Fruit fly (Drosophila melanogaster): Measurements from ENCODE around the gene Alp12.

Gene Alp12

dm6 chr2L:19416602-19417497, 7.0 kb upstream of the Alp12 start, which contains the start of gene Lectin-galC1 (continued):
- peak; percentile 72 for TF ChIP-seq ac (GFP tag; optimal IDR thresholded peaks at IDR 0.05)
- TF ChIP-seq fd64A (GFP tag; optimal IDR thresholded peaks at IDR 0.05), result peak; percentile 87
- TF ChIP-seq CG17612 (GFP tag; IDR thresholded peaks at IDR 0.05), result peak; percentile 14; the same call in 1 of the 2 replicates
- peak; percentile 30 for TF ChIP-seq HmgD (GFP tag; optimal IDR thresholded peaks at IDR 0.05)
- TF ChIP-seq CG1603 (tag; optimal IDR thresholded peaks at IDR 0.05), result peak; percentile 92
- peak; percentile 76; the same call in 2 of the 3 replicates for TF ChIP-seq CG11093 (GFP tag; IDR thresholded peaks at IDR 0.05)
- no peak for TF ChIP-seq CG16813 (GFP tag; IDR thresholded peaks at IDR 0.05; ENCODE audit: partially characterized antibody)
- peak; percentile 27; the same call in 1 of the 3 replicates for TF ChIP-seq CG2199 (GFP tag; IDR thresholded peaks at IDR 0.05)
- TF ChIP-seq CG8478 (optimal IDR thresholded peaks at IDR 0.05), result no peak
- TF ChIP-seq Hmx (GFP tag; optimal IDR thresholded peaks at IDR 0.05), result no peak
- peak; percentile 53 for TF ChIP-seq CG6654 (GFP tag; optimal IDR thresholded peaks at IDR 0.05)
- TF ChIP-seq CG2116 (GFP tag; optimal IDR thresholded peaks at IDR 0.05), result peak; percentile 70
- TF ChIP-seq CG18599 (GFP tag; optimal IDR thresholded peaks at IDR 0.05), result peak; percentile 77
- TF ChIP-seq CG18262 (tag; optimal IDR thresholded peaks at IDR 0.05), result peak; percentile 90
- TF ChIP-seq Dfd (GFP tag; optimal IDR thresholded peaks at IDR 0.05), result no peak
- 0 out of 4 replicates have a peak, but pooled peaks have one; percentile 47 for TF ChIP-seq chinmo (GFP tag; IDR thresholded peaks at IDR 0.05; ENCODE audit: partially characterized antibody)
- TF ChIP-seq twi (tag; optimal IDR thresholded peaks at IDR 0.05), result peak; percentile 80
- TF ChIP-seq scrt (GFP tag; optimal IDR thresholded peaks at IDR 0.05), result peak; percentile 72
- peak; percentile 88 for TF ChIP-seq PHDP (tag; optimal IDR thresholded peaks at IDR 0.05)
- peak; percentile 91 for TF ChIP-seq CG16863 (GFP tag; optimal IDR thresholded peaks at IDR 0.05)
- peak; percentile 81 for TF ChIP-seq sd (tag; optimal IDR thresholded peaks at IDR 0.05)
- TF ChIP-seq gem (tag; optimal IDR thresholded peaks at IDR 0.05), result peak; percentile 94
- TF ChIP-seq eve (GFP tag; optimal IDR thresholded peaks at IDR 0.05), result peak in 1 of 2 experiments; percentile 95
- TF ChIP-seq CG18764 (GFP tag; optimal IDR thresholded peaks at IDR 0.05), result peak; percentile 78
- peak; percentile 82 for TF ChIP-seq tio (GFP tag; optimal IDR thresholded peaks at IDR 0.05)
- TF ChIP-seq H2.0 (GFP tag; IDR thresholded peaks at IDR 0.05), result peak; percentile 87
- peak; percentile 84 for TF ChIP-seq CG15601 (tag; optimal IDR thresholded peaks at IDR 0.05)
- TF ChIP-seq otp (GFP tag; IDR thresholded peaks at IDR 0.05), result peak; percentile 86
- TF ChIP-seq gcm (GFP tag; optimal IDR thresholded peaks at IDR 0.05), result peak; percentile 85
- peak; percentile 66; the same call in 1 of the 3 replicates for TF ChIP-seq Dbx (GFP tag; IDR thresholded peaks at IDR 0.05)
- TF ChIP-seq slbo (GFP tag; IDR thresholded peaks at IDR 0.05), result peak; percentile 87
- peak; percentile 73; the same call in 3 of the 4 replicates for TF ChIP-seq Gug (GFP tag; IDR thresholded peaks at IDR 0.05)
- TF ChIP-seq slou (GFP tag; optimal IDR thresholded peaks at IDR 0.05), result peak; percentile 69
- peak; percentile 65; the same call in 1 of the 2 replicates for TF ChIP-seq dan (GFP tag; IDR thresholded peaks at IDR 0.05)
- no peak for TF ChIP-seq CG42726 (GFP tag; IDR thresholded peaks at IDR 0.05; ENCODE audit: partially characterized antibody)
- peak; percentile 47; the same call in 1 of the 2 replicates for TF ChIP-seq wdn (GFP tag; IDR thresholded peaks at IDR 0.05)
- peak; percentile 90; the same call in 1 of the 3 replicates for TF ChIP-seq CG34422 (GFP tag; IDR thresholded peaks at IDR 0.05)
- no peak for TF ChIP-seq nom (GFP tag; optimal IDR thresholded peaks at IDR 0.05)
- TF ChIP-seq Camta (GFP tag; optimal IDR thresholded peaks at IDR 0.05), result peak; percentile 85
- TF ChIP-seq CG8290 (GFP tag; optimal IDR thresholded peaks at IDR 0.05), result peak; percentile 64
- TF ChIP-seq CG8290 (tag; optimal IDR thresholded peaks at IDR 0.05), result peak in 1 of 2 experiments; percentile 61
- TF ChIP-seq CG32772 (GFP tag; IDR thresholded peaks at IDR 0.05), result peak; percentile 83
- peak; percentile 88 for TF ChIP-seq CG2678 (tag; optimal IDR thresholded peaks at IDR 0.05)
- TF ChIP-seq Dll (GFP tag; IDR thresholded peaks at IDR 0.05; ENCODE audit: partially characterized antibody), result no peak
- no peak for TF ChIP-seq CG15479 (GFP tag; optimal IDR thresholded peaks at IDR 0.05)
- TF ChIP-seq CG31388 (GFP tag; optimal IDR thresholded peaks at IDR 0.05), result peak; percentile 85
- TF ChIP-seq nerfin-1 (tag; optimal IDR thresholded peaks at IDR 0.05), result peak; percentile 78
- peak; percentile 27 for TF ChIP-seq MESR4 (GFP tag; optimal IDR thresholded peaks at IDR 0.05)

Measured in whole organism, embryonic.